Worm (Caenorhabditis elegans): ENCODE data around the gene pinn-1.

DNA sequence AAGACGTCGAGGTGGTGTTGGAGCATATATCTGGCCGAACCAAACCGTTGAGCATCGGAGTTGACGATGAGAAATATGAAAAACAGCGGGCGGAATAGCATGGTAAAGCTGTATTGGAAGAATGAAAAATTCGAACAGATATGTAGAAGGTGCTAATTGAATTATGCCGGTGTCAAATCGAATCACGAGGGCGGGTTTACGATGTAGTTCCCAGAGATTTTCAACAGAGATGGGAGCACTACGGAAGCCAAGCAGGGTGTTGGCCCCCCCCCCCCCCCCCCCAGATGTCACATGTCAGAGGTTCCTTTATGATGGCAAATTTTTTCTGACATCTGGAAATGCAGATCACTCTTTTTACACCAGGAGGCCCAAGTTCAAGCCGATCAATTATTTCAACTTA, 45.7 kb downstream of the pinn-1 start, which contains the start of gene Y110A2AL.7:
- TF ChIP-seq elt-3 (tag; optimal IDR thresholded peaks at IDR 0.05) = no peak
- TF ChIP-seq lsy-2 (tag; optimal IDR thresholded peaks at IDR 0.05) = no peak
- TF ChIP-seq nhr-237 (tag; optimal IDR thresholded peaks at IDR 0.05) = no peak
- TF ChIP-seq nhr-2 (tag; optimal IDR thresholded peaks at IDR 0.05) = no peak
- TF ChIP-seq lin-13 (tag; optimal IDR thresholded peaks at IDR 0.05) = no peak
- no peak for TF ChIP-seq sem-2 (GFP tag; optimal IDR thresholded peaks at IDR 0.05)

Measured in whole organism, mixed stage, embryonic.